Fruit fly (Drosophila melanogaster) whole organism, prepupa: ENCODE data around the gene sunz.
A peak's percentile ranks its signal among the peaks of the same experiment; 100 is the strongest.

ENCODE experiments used
- CG10631 ChIP-seq: fragments of 200-800 bp; sonication (Bioruptor generic); optimal IDR thresholded peaks from 2 replicates; lab custom pipeline; 2016; ENCODE audit warnings: missing biosample characterization, missing genetic modification characterization
- CG15336 ChIP-seq: fragments of 200-800 bp; sonication (Bioruptor generic); IDR thresholded peaks from 2 replicates; pipeline ENCODE4 v1.3.6; 2022; ENCODE audit warnings: missing biosample characterization, missing genetic modification characterization
- CG3032 ChIP-seq: fragments of 200-800 bp; optimal IDR thresholded peaks from 2 replicates; lab custom pipeline; 2019; ENCODE audit warnings: missing biosample characterization, mild to moderate bottlenecking, missing genetic modification characterization, moderate library complexity
- CG31627 ChIP-seq: fragments of 200-800 bp; sonication (Bioruptor generic); optimal IDR thresholded peaks from 3 replicates; lab custom pipeline; 2016; ENCODE audit warnings: missing biosample characterization, missing genetic modification characterization
- CG6792 ChIP-seq: fragments of 200-800 bp; sonication (Bioruptor generic); optimal IDR thresholded peaks from 3 replicates; lab custom pipeline; 2016; ENCODE audit warnings: missing biosample characterization, missing genetic modification characterization
- CG8119 ChIP-seq: fragments of 200-800 bp; sonication (Bioruptor generic); IDR thresholded peaks from 3 replicates; pipeline ENCODE4 v1.3.6; 2022; ENCODE audit warnings: missing biosample characterization, missing genetic modification characterization
- CG8632 ChIP-seq: fragments of 200-800 bp; sonication (Bioruptor generic); optimal IDR thresholded peaks from 3 replicates; lab custom pipeline; 2016; ENCODE audit warnings: missing biosample characterization, missing genetic modification characterization
- Eip78C ChIP-seq: fragments of 200-800 bp; sonication (Bioruptor generic); peaks from one replicate; lab custom pipeline; 2016; ENCODE audit warnings: missing biosample characterization, missing genetic modification characterization
- Met ChIP-seq: fragments of 200-800 bp; sonication (Bioruptor generic); optimal IDR thresholded peaks from 3 replicates; lab custom pipeline; 2016; ENCODE audit warnings: missing biosample characterization, missing genetic modification characterization
- achi ChIP-seq: fragments of 200-800 bp; sonication (Bioruptor generic); optimal IDR thresholded peaks from 3 replicates; lab custom pipeline; 2016; ENCODE audit warnings: missing biosample characterization, missing genetic modification characterization
- fkh ChIP-seq: fragments of 200-800 bp; sonication (Bioruptor generic); optimal IDR thresholded peaks from 3 replicates; lab custom pipeline; 2017; ENCODE audit warnings: missing biosample characterization, mild to moderate bottlenecking, missing genetic modification characterization, moderate library complexity
- lz ChIP-seq: fragments of 200-800 bp; sonication (Bioruptor generic); optimal IDR thresholded peaks from 3 replicates; lab custom pipeline; 2016; ENCODE audit warnings: missing biosample characterization, missing genetic modification characterization
- pdm3 ChIP-seq: fragments of 200-800 bp; sonication (Bioruptor generic); optimal IDR thresholded peaks from 3 replicates; lab custom pipeline; 2016; ENCODE audit warnings: missing biosample characterization, missing genetic modification characterization
- ss ChIP-seq, 2 experiments: fragments of 200-800 bp; sonication (Bioruptor generic); optimal IDR thresholded peaks; 2 replicates in 1 of 2; 3 replicates in 1 of 2; lab custom pipeline; 2017 to 2018; ENCODE audit warnings: mild to moderate bottlenecking in 2 of 2, missing biosample characterization in 2 of 2, missing genetic modification characterization in 2 of 2, moderate library complexity in 1 of 2

The sunz gene

DNA sequence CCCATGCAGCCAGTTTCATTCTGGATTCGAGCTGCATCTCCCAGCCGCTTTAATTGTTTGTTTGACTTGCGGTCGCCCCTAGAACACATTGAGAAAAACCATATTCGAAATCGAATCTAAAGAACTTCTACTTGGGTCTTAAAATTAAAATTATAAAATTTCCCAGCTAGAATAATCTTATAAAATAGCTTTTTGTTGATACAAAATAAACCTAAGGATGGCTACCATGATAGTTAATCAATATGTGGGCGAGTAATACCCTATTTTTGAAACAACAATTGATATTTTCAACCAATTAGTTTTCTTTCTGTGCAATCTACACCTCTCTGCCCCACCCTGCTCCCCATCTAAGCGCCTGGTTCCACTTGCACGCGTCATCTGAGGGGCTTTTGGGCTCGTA is 44.6 kb downstream of the sunz start (continued):
- TF ChIP-seq Eip78C (GFP tag; lab: Kevin White, UChicago) (peak; percentile 70), pdm3 (GFP tag; lab: Kevin White, UChicago) (no peak), CG15336 (no peak), achi (GFP tag; lab: Kevin White, UChicago) (peak; percentile 19), ss (GFP tag; optimal IDR thresholded peaks at IDR 0.05; lab: Kevin White, UChicago) (peak in 1 of 2 experiments; percentile 4), CG10631 (GFP tag; lab: Kevin White, UChicago) (peak; percentile 38), Met (GFP tag; lab: Kevin White, UChicago) (peak; percentile 46), CG8632 (GFP tag; lab: Kevin White, UChicago) (peak; percentile 7), CG6792 (GFP tag; lab: Kevin White, UChicago) (peak; percentile 21), lz (GFP tag; lab: Kevin White, UChicago) (no peak), CG3032 (tag; lab: Kevin White, UChicago) (peak; percentile 30), CG31627 (peak; percentile 21)

DNA sequence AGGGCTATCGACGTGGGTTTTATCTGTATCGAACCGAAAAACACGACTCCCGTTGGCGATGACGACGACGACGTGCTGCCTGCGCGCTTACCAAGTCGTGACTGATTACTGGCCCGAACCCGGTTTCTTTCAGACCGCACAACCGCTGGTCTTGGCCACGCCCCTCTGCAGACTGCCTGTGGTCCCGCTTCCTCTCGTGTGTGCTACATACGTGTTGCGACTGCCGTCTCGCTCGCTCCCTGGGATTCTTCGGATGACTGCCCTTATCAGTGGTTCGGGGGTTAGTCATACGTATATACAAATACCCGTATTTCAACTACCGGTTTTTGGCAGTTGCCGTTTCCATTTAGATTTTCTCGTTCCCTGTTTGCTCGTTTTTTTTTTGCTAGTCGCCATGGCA is 48.5 kb downstream of the sunz start, which contains the start of gene lab:
Gene lab (minus strand): TSS at position 111 of the 400 bp plus-strand sequence.
- peak; percentile 47 for TF ChIP-seq fkh (GFP tag; lab: Kevin White, UChicago)
- TF ChIP-seq Met (GFP tag; lab: Kevin White, UChicago) = no peak
- no peak for TF ChIP-seq CG8632 (GFP tag; lab: Kevin White, UChicago)
- TF ChIP-seq CG8119 (GFP tag; lab: Robert Waterston, UW) = no peak
